Worm (Caenorhabditis elegans): ENCODE measurements around the gene lin-22.

ce11 chrIV:2982443-2982842 is 37.1 kb upstream of the lin-22 start:
- TF ChIP-seq dao-5 (tag; optimal IDR thresholded peaks at IDR 0.05) (no peak), him-1 (tag; optimal IDR thresholded peaks at IDR 0.05) (no peak)
